Fruit fly (Drosophila melanogaster): ENCODE data around the gene CG31368.

The CG31368 gene

DNA sequence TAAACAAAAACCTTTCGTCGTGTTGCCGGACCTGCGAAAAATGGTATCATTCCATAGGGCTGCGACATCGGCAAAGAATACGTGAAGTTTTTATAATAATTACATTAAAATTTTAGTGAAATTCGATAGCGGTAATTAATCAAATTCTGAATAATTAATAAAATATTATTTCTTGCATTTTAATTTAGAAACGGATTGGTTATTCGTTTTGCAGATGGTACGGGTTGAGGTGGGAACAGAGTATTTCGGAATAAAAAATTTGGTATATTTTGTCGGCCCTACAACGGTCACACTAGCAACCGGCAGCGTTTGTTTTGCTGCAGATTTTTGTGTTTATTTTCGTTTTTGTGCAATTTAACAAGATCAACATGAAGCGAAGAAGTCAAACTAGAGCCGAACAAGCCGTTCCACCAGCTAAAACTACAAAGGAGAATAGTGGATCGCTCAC, at the start of gene CG31368, which contains the start of gene CG6962:
Gene CG31368 (plus strand): TSS at position 285 of the 448 bp plus-strand sequence.
Gene CG6962 (minus strand): TSS at position 29 of the 448 bp plus-strand sequence.
- peak; percentile 50 for TF ChIP-seq OdsH (GFP tag; optimal IDR thresholded peaks at IDR 0.05)
- peak; percentile 59 for TF ChIP-seq woc (GFP tag; optimal IDR thresholded peaks at IDR 0.05)
- TF ChIP-seq Dfd (GFP tag; optimal IDR thresholded peaks at IDR 0.05), result no peak
- TF ChIP-seq GATAd (GFP tag; optimal IDR thresholded peaks at IDR 0.05), result no peak
- no peak for TF ChIP-seq Mio (GFP tag; optimal IDR thresholded peaks at IDR 0.05)
- peak; percentile 70 for TF ChIP-seq CG9705 (GFP tag; optimal IDR thresholded peaks at IDR 0.05)
- TF ChIP-seq Hr78 (GFP tag; optimal IDR thresholded peaks at IDR 0.05), result no peak
- no peak for TF ChIP-seq jim (GFP tag; optimal IDR thresholded peaks at IDR 0.05)
- no peak for TF ChIP-seq dl (GFP tag; optimal IDR thresholded peaks at IDR 0.05; ENCODE audit: insufficient read depth in 1 of 2, partially characterized antibody in 2 of 2)
- peak; percentile 86 for TF ChIP-seq HLH106 (tag; optimal IDR thresholded peaks at IDR 0.05)
- TF ChIP-seq CG32264 (GFP tag; optimal IDR thresholded peaks at IDR 0.05), result no peak
- peak in 1 of 2 experiments; percentile 79 for TF ChIP-seq foxo (GFP tag; optimal IDR thresholded peaks at IDR 0.05)
- peak; percentile 69 for TF ChIP-seq rgr (GFP tag; optimal IDR thresholded peaks at IDR 0.05)
- TF ChIP-seq Myc (optimal IDR thresholded peaks at IDR 0.05), result peak; percentile 11
- TF ChIP-seq Vsx2 (GFP tag; optimal IDR thresholded peaks at IDR 0.05; ENCODE audit: partially characterized antibody), result no peak
- no peak for TF ChIP-seq usp (GFP tag; optimal IDR thresholded peaks at IDR 0.05)
- TF ChIP-seq brk (GFP tag; optimal IDR thresholded peaks at IDR 0.05), result no peak
- no peak for TF ChIP-seq dsf (GFP tag; optimal IDR thresholded peaks at IDR 0.05; ENCODE audit: borderline replicate concordance)
- TF ChIP-seq N (GFP tag; optimal IDR thresholded peaks at IDR 0.05), result peak; percentile 31
- TF ChIP-seq br (GFP tag; optimal IDR thresholded peaks at IDR 0.05), result peak; percentile 49
- TF ChIP-seq Jra (GFP tag; optimal IDR thresholded peaks at IDR 0.05), result peak; percentile 7
- TF ChIP-seq Hnf4 (GFP tag; optimal IDR thresholded peaks at IDR 0.05), result peak; percentile 76
- TF ChIP-seq sv (GFP tag; optimal IDR thresholded peaks at IDR 0.05), result peak; percentile 90
- TF ChIP-seq fru (GFP tag; optimal IDR thresholded peaks at IDR 0.05), result peak; percentile 65
- no peak for TF ChIP-seq tai (GFP tag; optimal IDR thresholded peaks at IDR 0.05)
- TF ChIP-seq Abd-B (GFP tag; optimal IDR thresholded peaks at IDR 0.05), result no peak
- no peak for TF ChIP-seq Rel (GFP tag; optimal IDR thresholded peaks at IDR 0.05)
- TF ChIP-seq Rel (tag; optimal IDR thresholded peaks at IDR 0.05), result peak; percentile 26
- TF ChIP-seq CrebA (GFP tag; optimal IDR thresholded peaks at IDR 0.05; ENCODE audit: borderline replicate concordance), result no peak
- peak; percentile 61 for TF ChIP-seq Sp1 (GFP tag; optimal IDR thresholded peaks at IDR 0.05)
- peak; percentile 22 for TF ChIP-seq sage (GFP tag; optimal IDR thresholded peaks at IDR 0.05)
- TF ChIP-seq pan (optimal IDR thresholded peaks at IDR 0.05), result no peak
- peak; percentile 60 for TF ChIP-seq dmrt93B (GFP tag; optimal IDR thresholded peaks at IDR 0.05)
- peak; percentile 56 for TF ChIP-seq Hr83 (GFP tag; optimal IDR thresholded peaks at IDR 0.05; ENCODE audit: poor library complexity, severe bottlenecking)
- peak; percentile 48 for TF ChIP-seq psq (GFP tag; optimal IDR thresholded peaks at IDR 0.05)
- TF ChIP-seq ey (GFP tag; optimal IDR thresholded peaks at IDR 0.05), result peak; percentile 58
- peak; percentile 70 for TF ChIP-seq h (GFP tag; optimal IDR thresholded peaks at IDR 0.05)
- no peak for TF ChIP-seq lola (GFP tag; optimal IDR thresholded peaks at IDR 0.05)
- no peak for TF ChIP-seq Dif (GFP tag; optimal IDR thresholded peaks at IDR 0.05; ENCODE audit: partially characterized antibody)

DNA sequence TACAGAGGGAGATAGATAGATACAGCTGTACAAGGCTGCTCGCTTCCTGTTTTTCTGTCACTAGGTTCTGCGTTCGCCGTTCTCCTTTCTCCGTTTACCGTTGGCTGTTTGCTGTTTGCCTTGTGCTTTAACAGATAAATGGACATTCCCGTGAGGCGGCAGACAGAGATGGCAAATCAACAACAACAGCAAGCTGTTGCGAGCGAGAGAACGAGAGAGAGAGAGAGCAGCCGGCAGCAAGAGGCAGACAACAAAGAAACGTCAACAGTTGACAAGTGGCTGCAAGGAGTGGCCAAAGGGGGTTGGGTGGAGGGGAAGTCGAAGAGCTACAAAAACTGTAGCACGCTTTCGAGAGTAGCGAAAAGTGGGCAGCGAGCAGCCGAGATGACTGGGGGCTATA, 49.2 kb upstream of the CG31368 start:
- no peak for TF ChIP-seq sage (GFP tag; optimal IDR thresholded peaks at IDR 0.05)

DNA sequence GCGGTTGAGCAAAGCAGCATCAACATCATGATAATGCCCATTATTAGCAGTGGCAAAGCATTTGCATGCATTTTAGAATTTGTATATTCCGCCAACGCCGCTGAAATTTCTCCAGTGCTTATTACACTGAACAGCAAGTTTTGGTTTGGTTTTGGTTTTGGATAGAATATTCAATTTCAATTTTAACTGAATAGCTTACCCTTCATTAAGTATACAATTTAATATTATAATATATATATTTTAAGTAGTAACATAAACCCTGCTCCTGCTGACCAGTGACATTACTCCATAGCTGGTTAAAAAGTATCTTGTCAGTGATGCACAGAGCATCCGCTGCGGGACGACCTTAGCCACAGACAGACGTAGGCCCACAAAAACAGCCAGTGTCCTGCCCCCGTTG, 35.2 kb upstream of the CG31368 start:
- no peak for TF ChIP-seq CG32264 (GFP tag; optimal IDR thresholded peaks at IDR 0.05)
- no peak for TF ChIP-seq Dif (GFP tag; optimal IDR thresholded peaks at IDR 0.05; ENCODE audit: partially characterized antibody)
- TF ChIP-seq jim (GFP tag; optimal IDR thresholded peaks at IDR 0.05), result no peak
- TF ChIP-seq GATAd (GFP tag; optimal IDR thresholded peaks at IDR 0.05), result no peak
